Fruit fly (Drosophila melanogaster): ENCODE data around the gene Npl4.

The Npl4 gene

dm6 chr3R:25631079-25631478, 6.6 kb upstream of the Npl4 start (continued):
- peak; percentile 28 for TF ChIP-seq en (GFP tag; optimal IDR thresholded peaks at IDR 0.05)
- peak; percentile 61 for TF ChIP-seq bab2 (GFP tag; optimal IDR thresholded peaks at IDR 0.05)
- TF ChIP-seq pfk (GFP tag; optimal IDR thresholded peaks at IDR 0.05), result no peak
- TF ChIP-seq emc (GFP tag; optimal IDR thresholded peaks at IDR 0.05), result peak; percentile 17
- TF ChIP-seq pb (GFP tag; optimal IDR thresholded peaks at IDR 0.05), result peak; percentile 6
- TF ChIP-seq cwo (GFP tag; optimal IDR thresholded peaks at IDR 0.05), result peak; percentile 66
- TF ChIP-seq dan (GFP tag; IDR thresholded peaks at IDR 0.05), result no peak
- TF ChIP-seq repo (GFP tag; optimal IDR thresholded peaks at IDR 0.05), result peak; percentile 53
- peak; percentile 40 for TF ChIP-seq CG1647 (GFP tag; optimal IDR thresholded peaks at IDR 0.05)
- peak; percentile 72 for TF ChIP-seq CG32767 (GFP tag; IDR thresholded peaks at IDR 0.05)
- no peak for TF ChIP-seq p53 (GFP tag; optimal IDR thresholded peaks at IDR 0.05)
- peak; percentile 76 for TF ChIP-seq CG6689 (GFP tag; IDR thresholded peaks at IDR 0.05)
- peak; percentile 84 for TF ChIP-seq CG13624 (GFP tag; optimal IDR thresholded peaks at IDR 0.05)
- peak; percentile 36 for TF ChIP-seq ERR (GFP tag; optimal IDR thresholded peaks at IDR 0.05)
- TF ChIP-seq CG13894 (tag; optimal IDR thresholded peaks at IDR 0.05), result peak; percentile 79
- TF ChIP-seq CG1024 (GFP tag; IDR thresholded peaks at IDR 0.05), result peak; percentile 60
- no peak for TF ChIP-seq Doc3 (GFP tag; IDR thresholded peaks at IDR 0.05; ENCODE audit: partially characterized antibody)
- TF ChIP-seq CoRest (tag; optimal IDR thresholded peaks at IDR 0.05), result peak; percentile 68
- TF ChIP-seq CG8281 (tag; optimal IDR thresholded peaks at IDR 0.05), result peak; percentile 37
- peak; percentile 72 for TF ChIP-seq pnt (GFP tag; optimal IDR thresholded peaks at IDR 0.05)
- TF ChIP-seq Ptx1 (GFP tag; IDR thresholded peaks at IDR 0.05), result peak; percentile 81
- peak; percentile 77 for TF ChIP-seq CG2712 (tag; optimal IDR thresholded peaks at IDR 0.05)
- peak; percentile 25 for TF ChIP-seq CG11398 (GFP tag; optimal IDR thresholded peaks at IDR 0.05)
- no peak for TF ChIP-seq CG8478 (optimal IDR thresholded peaks at IDR 0.05)
- peak; percentile 37 for TF ChIP-seq Fer2 (tag; optimal IDR thresholded peaks at IDR 0.05)
- peak; percentile 53 for TF ChIP-seq CG4730 (GFP tag; IDR thresholded peaks at IDR 0.05)
- TF ChIP-seq CG3281 (GFP tag; optimal IDR thresholded peaks at IDR 0.05), result peak; percentile 48
- peak; percentile 58 for TF ChIP-seq D19A (tag; optimal IDR thresholded peaks at IDR 0.05)
- peak; percentile 77 for TF ChIP-seq CG32772 (GFP tag; IDR thresholded peaks at IDR 0.05)
- TF ChIP-seq CG16779 (GFP tag; IDR thresholded peaks at IDR 0.05), result no peak
- peak; percentile 58 for TF ChIP-seq HLH54F (GFP tag; optimal IDR thresholded peaks at IDR 0.05)
- TF ChIP-seq HHEX (GFP tag; optimal IDR thresholded peaks at IDR 0.05), result peak; percentile 63
- TF ChIP-seq sens (GFP tag), result peak; percentile 95
- TF ChIP-seq NfI (GFP tag; optimal IDR thresholded peaks at IDR 0.05), result peak; percentile 66
- TF ChIP-seq Neu2 (GFP tag; optimal IDR thresholded peaks at IDR 0.05; ENCODE audit: borderline replicate concordance), result no peak
- TF ChIP-seq Atf-2 (GFP tag; optimal IDR thresholded peaks at IDR 0.05), result peak; percentile 26
- TF ChIP-seq CG11504 (tag; optimal IDR thresholded peaks at IDR 0.05), result peak; percentile 76
- no peak for TF ChIP-seq CG16813 (GFP tag; IDR thresholded peaks at IDR 0.05; ENCODE audit: partially characterized antibody)
- peak; percentile 76 for TF ChIP-seq CG6272 (GFP tag; IDR thresholded peaks at IDR 0.05)
- peak; percentile 34 for TF ChIP-seq Bteb2 (GFP tag; optimal IDR thresholded peaks at IDR 0.05)
- no peak for TF ChIP-seq zfh2 (GFP tag; optimal IDR thresholded peaks at IDR 0.05)
- TF ChIP-seq CG30020 (tag; optimal IDR thresholded peaks at IDR 0.05), result no peak
- TF ChIP-seq tgo (GFP tag; IDR thresholded peaks at IDR 0.05), result peak; percentile 62
- peak; percentile 63 for TF ChIP-seq tio (GFP tag; optimal IDR thresholded peaks at IDR 0.05)
- TF ChIP-seq dm (GFP tag; optimal IDR thresholded peaks at IDR 0.05), result peak; percentile 9
- TF ChIP-seq gem (tag; optimal IDR thresholded peaks at IDR 0.05), result peak; percentile 79
- TF ChIP-seq zen2 (GFP tag; IDR thresholded peaks at IDR 0.05; ENCODE audit: partially characterized antibody), result no peak
- TF ChIP-seq H2.0 (GFP tag; IDR thresholded peaks at IDR 0.05), result peak; percentile 70
- TF ChIP-seq Rx (GFP tag; IDR thresholded peaks at IDR 0.05), result peak; percentile 56
- TF ChIP-seq CG17568 (GFP tag; optimal IDR thresholded peaks at IDR 0.05), result peak; percentile 41
- TF ChIP-seq Gug (GFP tag; IDR thresholded peaks at IDR 0.05), result peak; percentile 47; the same call in 2 of the 4 replicates
- peak; percentile 46 for TF ChIP-seq CG2875 (GFP tag; optimal IDR thresholded peaks at IDR 0.05)
